Fruit fly (Drosophila melanogaster) whole organism, embryonic: Measurements from ENCODE around the gene chic.

Experiments
- Antp ChIP-seq: fragments of 200-800 bp; sonication (Bioruptor generic); optimal IDR thresholded peaks from 3 replicates; lab custom pipeline; 2016; ENCODE audit warnings: missing biosample characterization, missing genetic modification characterization
- Atf-2 ChIP-seq: fragments of 200-800 bp; sonication (Bioruptor generic); optimal IDR thresholded peaks from 2 replicates; lab custom pipeline; 2016; ENCODE audit warnings: missing biosample characterization, missing genetic modification characterization
- Awh ChIP-seq: fragments of 200-800 bp; sonication (Bioruptor generic); IDR thresholded peaks from 2 replicates; pipeline ENCODE4, ENCODE4 v1.3.6; 2022; ENCODE audit warnings: missing biosample characterization, missing genetic modification characterization
- CG10979 ChIP-seq: fragments of 200-800 bp; sonication (Bioruptor generic); optimal IDR thresholded peaks from 2 replicates; lab custom pipeline; 2018; ENCODE audit warnings: missing biosample characterization, mild to moderate bottlenecking, missing genetic modification characterization, moderate library complexity
- CG12769 ChIP-seq: fragments of 200-800 bp; sonication (Bioruptor generic); optimal IDR thresholded peaks from 2 replicates; lab custom pipeline; 2019; ENCODE audit warnings: missing biosample characterization, mild to moderate bottlenecking, missing genetic modification characterization, moderate library complexity
- CG15514 ChIP-seq: fragments of 200-800 bp; sonication (Bioruptor generic); optimal IDR thresholded peaks from 3 replicates; lab custom pipeline; 2017; ENCODE audit warnings: missing biosample characterization, missing genetic modification characterization, mild to moderate bottlenecking, moderate library complexity, missing genetic modification reagents
- CG15601 ChIP-seq: fragments of 200-800 bp; sonication (Bioruptor generic); optimal IDR thresholded peaks from 3 replicates; lab custom pipeline; 2019; ENCODE audit warnings: missing biosample characterization, mild to moderate bottlenecking, missing genetic modification characterization, moderate library complexity
- CG17568 ChIP-seq: fragments of 200-800 bp; sonication (Bioruptor generic); optimal IDR thresholded peaks from 2 replicates; lab custom pipeline; 2018; ENCODE audit warnings: missing biosample characterization, mild to moderate bottlenecking, missing genetic modification characterization, moderate library complexity
- CG18011 ChIP-seq: fragments of 200-800 bp; sonication (Bioruptor generic); optimal IDR thresholded peaks from 2 replicates; lab custom pipeline; 2017; ENCODE audit warnings: missing biosample characterization, missing genetic modification characterization, mild to moderate bottlenecking, moderate library complexity, missing genotype
- CG18619 ChIP-seq: fragments of 200-800 bp; sonication (Bioruptor generic); optimal IDR thresholded peaks from 3 replicates; lab custom pipeline; 2017; ENCODE audit warnings: missing biosample characterization, mild to moderate bottlenecking, missing genetic modification characterization
- CG2199 ChIP-seq: fragments of 200-800 bp; sonication (Bioruptor generic); IDR thresholded peaks from 3 replicates; pipeline ENCODE4 v1.3.6; 2022; ENCODE audit warnings: missing biosample characterization, missing genetic modification characterization
- CG3065 ChIP-seq: fragments of 200-800 bp; sonication (Bioruptor generic); optimal IDR thresholded peaks from 2 replicates; lab custom pipeline; 2016; ENCODE audit warnings: missing biosample characterization, missing genetic modification characterization
- CG3163 ChIP-seq: fragments of 200-800 bp; sonication (Bioruptor generic); optimal IDR thresholded peaks from 3 replicates; lab custom pipeline; 2016; ENCODE audit warnings: missing biosample characterization, missing genetic modification characterization
- CG3407 ChIP-seq: fragments of 200-800 bp; sonication (Bioruptor generic); optimal IDR thresholded peaks from 2 replicates; lab custom pipeline; 2018; ENCODE audit warnings: missing biosample characterization, mild to moderate bottlenecking, missing genetic modification characterization
- CG3726 ChIP-seq: fragments of 200-800 bp; sonication (Bioruptor generic); IDR thresholded peaks from 3 replicates; pipeline ENCODE4, ENCODE4 v1.3.6; 2022; ENCODE audit warnings: missing biosample characterization, missing genetic modification characterization
- CG3995 ChIP-seq: fragments of 200-800 bp; sonication (Bioruptor generic); optimal IDR thresholded peaks from 3 replicates; lab custom pipeline; 2016; ENCODE audit warnings: missing biosample characterization, missing genetic modification characterization
- CG4360 ChIP-seq: fragments of 200-800 bp; sonication (Bioruptor generic); IDR thresholded peaks from 2 replicates; pipeline ENCODE4 v1.3.6; 2022; ENCODE audit warnings: missing biosample characterization, missing genetic modification characterization
- CG4617 ChIP-seq: fragments of 200-800 bp; sonication (Bioruptor generic); optimal IDR thresholded peaks from 3 replicates; lab custom pipeline; 2016; ENCODE audit warnings: missing biosample characterization, missing genetic modification characterization, borderline replicate concordance
- CG6175 ChIP-seq: fragments of 200-800 bp; sonication (Bioruptor generic); IDR thresholded peaks from 3 replicates; pipeline ENCODE4 v1.3.6; 2022; ENCODE audit warnings: missing biosample characterization, missing genetic modification characterization
- CG7357 ChIP-seq: fragments of 200-800 bp; sonication (Bioruptor generic); IDR thresholded peaks from 3 replicates; pipeline ENCODE4 v1.3.6; 2022; ENCODE audit warnings: missing biosample characterization, missing genetic modification characterization
- CG7372 ChIP-seq: fragments of 200-800 bp; sonication (Bioruptor generic); IDR thresholded peaks from 2 replicates; pipeline ENCODE4 v1.3.6; 2022; ENCODE audit warnings: missing biosample characterization, missing genetic modification characterization
- CG7786 ChIP-seq: fragments of 200-800 bp; sonication (Bioruptor generic); optimal IDR thresholded peaks from 2 replicates; lab custom pipeline; 2016; ENCODE audit warnings: missing biosample characterization, missing genetic modification characterization
- CG7928 ChIP-seq: fragments of 200-800 bp; sonication (Bioruptor generic); optimal IDR thresholded peaks from 2 replicates; lab custom pipeline; 2017; ENCODE audit warnings: missing biosample characterization, mild to moderate bottlenecking, missing genetic modification characterization
- CG8281 ChIP-seq: fragments of 200-800 bp; sonication (Bioruptor generic); optimal IDR thresholded peaks from 2 replicates; lab custom pipeline; 2018; ENCODE audit warnings: missing biosample characterization, mild to moderate bottlenecking, missing genetic modification characterization, moderate library complexity
- CG9932 ChIP-seq: fragments of 200-800 bp; sonication (Bioruptor generic); IDR thresholded peaks from 2 replicates; pipeline ENCODE4 v1.3.6; 2022; ENCODE audit warnings: missing biosample characterization, missing genetic modification characterization
- Fer1 ChIP-seq: fragments of 200-800 bp; sonication (Bioruptor generic); optimal IDR thresholded peaks from 2 replicates; lab custom pipeline; 2017; ENCODE audit warnings: missing biosample characterization, mild to moderate bottlenecking, missing genetic modification characterization
- Fer2 ChIP-seq: fragments of 200-800 bp; sonication (Bioruptor generic); optimal IDR thresholded peaks from 2 replicates; lab custom pipeline; 2018; ENCODE audit warnings: missing biosample characterization, mild to moderate bottlenecking, missing genetic modification characterization, moderate library complexity
- Gsc ChIP-seq: fragments of 200-800 bp; sonication (Bioruptor generic); IDR thresholded peaks from 2 replicates; pipeline ENCODE4 v1.3.6; 2022; ENCODE audit warnings: missing biosample characterization, missing genetic modification characterization
- HLHmδ ChIP-seq: fragments of 200-800 bp; sonication (Bioruptor generic); optimal IDR thresholded peaks from 2 replicates; lab custom pipeline; 2018; ENCODE audit warnings: missing biosample characterization, mild to moderate bottlenecking, missing genetic modification characterization, moderate library complexity
- HmgD ChIP-seq: fragments of 200-800 bp; sonication (Bioruptor generic); optimal IDR thresholded peaks from 3 replicates; lab custom pipeline; 2016; ENCODE audit warnings: missing biosample characterization, missing genetic modification characterization
- Hr78 ChIP-seq, 2 experiments: fragments of 200-800 bp in 1 of 2; fragments of >200 bp in 1 of 2; sonication (Bioruptor generic) in 1 of 2; optimal IDR thresholded peaks; 2 replicates each; lab custom pipeline; 2017 to 2019; ENCODE audit warnings: missing biosample characterization in 2 of 2, missing genetic modification characterization in 2 of 2, mild to moderate bottlenecking in 1 of 2, moderate library complexity in 1 of 2
- PHDP ChIP-seq: fragments of 200-800 bp; sonication (Bioruptor generic); optimal IDR thresholded peaks from 3 replicates; lab custom pipeline; 2018; ENCODE audit warnings: missing biosample characterization, mild to moderate bottlenecking, missing genetic modification characterization, moderate library complexity
- Rx ChIP-seq: fragments of 200-800 bp; sonication (Bioruptor generic); IDR thresholded peaks from 2 replicates; pipeline ENCODE4 v1.3.6; 2022; ENCODE audit warnings: missing biosample characterization, missing genetic modification characterization
- Side ChIP-seq: fragments of 200-800 bp; sonication (Bioruptor generic); optimal IDR thresholded peaks from 2 replicates; lab custom pipeline; 2016; ENCODE audit warnings: missing biosample characterization, missing genetic modification characterization
- Sin3A ChIP-seq: fragments of >200 bp; optimal IDR thresholded peaks from 2 replicates; lab custom pipeline; 2018
- amos ChIP-seq: fragments of 200-800 bp; sonication (Bioruptor generic); IDR thresholded peaks from 2 replicates; pipeline ENCODE4 v1.3.6; 2022; ENCODE audit warnings: missing biosample characterization, missing genetic modification characterization; ENCODE audit not compliant: partially characterized antibody
- bsh ChIP-seq, 2 experiments: fragments of 200-800 bp; sonication (Bioruptor generic); optimal IDR thresholded peaks; 2 replicates each; lab custom pipeline; 2017 to 2018; ENCODE audit warnings: mild to moderate bottlenecking in 2 of 2, missing biosample characterization in 2 of 2, missing genetic modification characterization in 2 of 2, moderate library complexity in 1 of 2
- crp ChIP-seq, 2 experiments: fragments of 200-800 bp; sonication (Bioruptor generic); optimal IDR thresholded peaks; 2 replicates in 1 of 2; 3 replicates in 1 of 2; lab custom pipeline; 2017; ENCODE audit warnings: missing biosample characterization in 2 of 2, missing genetic modification characterization in 2 of 2, mild to moderate bottlenecking in 1 of 2, moderate library complexity in 1 of 2
- exex ChIP-seq: fragments of 200-800 bp; sonication (Bioruptor generic); optimal IDR thresholded peaks from 4 replicates; lab custom pipeline; 2018; ENCODE audit warnings: missing biosample characterization, mild to moderate bottlenecking, missing genetic modification characterization, moderate library complexity
- gro ChIP-seq: fragments of 200-800 bp; sonication (Bioruptor generic); optimal IDR thresholded peaks from 2 replicates; lab custom pipeline; 2016; ENCODE audit warnings: missing biosample characterization, missing genetic modification characterization
- hb ChIP-seq: fragments of 200-800 bp; sonication (Bioruptor generic); IDR thresholded peaks from 3 replicates; pipeline ENCODE4 v1.3.6; 2022; ENCODE audit warnings: missing biosample characterization, missing genetic modification characterization; ENCODE audit not compliant: partially characterized antibody
- hbn ChIP-seq: fragments of 200-800 bp; sonication (Bioruptor generic); IDR thresholded peaks from 2 replicates; pipeline ENCODE4 v1.3.6; 2022; ENCODE audit warnings: missing biosample characterization, missing genetic modification characterization; ENCODE audit not compliant: partially characterized antibody
- maf-S ChIP-seq: fragments of 200-800 bp; sonication (Bioruptor generic); optimal IDR thresholded peaks from 2 replicates; lab custom pipeline; 2016; ENCODE audit warnings: missing biosample characterization, missing genetic modification characterization
- mirr ChIP-seq: fragments of 200-800 bp; sonication (Bioruptor generic); optimal IDR thresholded peaks from 3 replicates; lab custom pipeline; 2018; ENCODE audit warnings: missing biosample characterization, mild to moderate bottlenecking, missing genetic modification characterization
- pan ChIP-seq, 4 experiments: fragments of >200 bp in 3 of 4; fragments of 200-800 bp in 1 of 4; sonication (Bioruptor generic) in 1 of 4; optimal IDR thresholded peaks in 3 of 4; IDR thresholded peaks in 1 of 4; 2 replicates each; pipeline versions ENCODE4 v1.3.6 to Lab custom; 2017 to 2022; ENCODE audit warnings: missing biosample characterization in 2 of 4, missing genetic modification characterization in 2 of 4, mixed read lengths in 1 of 4
- pho ChIP-seq: fragments of 200-800 bp; sonication (Bioruptor generic); optimal IDR thresholded peaks from 2 replicates; lab custom pipeline; 2016; ENCODE audit warnings: missing biosample characterization, missing genetic modification characterization
- pzg ChIP-seq: fragments of 200-800 bp; sonication (Bioruptor generic); optimal IDR thresholded peaks from 3 replicates; lab custom pipeline; 2018; ENCODE audit warnings: missing biosample characterization, mild to moderate bottlenecking, missing genetic modification characterization, moderate library complexity
- sd ChIP-seq: fragments of 200-800 bp; sonication (Bioruptor generic); optimal IDR thresholded peaks from 3 replicates; lab custom pipeline; 2018; ENCODE audit warnings: missing biosample characterization, mild to moderate bottlenecking, missing genetic modification characterization, moderate library complexity
- sens ChIP-seq: fragments of 200-800 bp; sonication (Bioruptor generic); peaks from one replicate; lab custom pipeline; 2016; ENCODE audit warnings: missing biosample characterization, missing genetic modification characterization
- sna ChIP-seq: fragments of 200-800 bp; sonication (Bioruptor generic); IDR thresholded peaks from 2 replicates; pipeline ENCODE4 v1.3.6; 2022; ENCODE audit warnings: missing biosample characterization, missing genetic modification characterization; ENCODE audit not compliant: partially characterized antibody

chic gene

dm6 chr2L:5986094-5986493 is 5.3 kb upstream of the chic start, which contains the start of gene ifc (continued):
- TF ChIP-seq CG3065 (GFP tag; lab: Kevin White, UChicago) (no peak), CG3995 (GFP tag; lab: Kevin White, UChicago) (peak; percentile 17), CG9932 (GFP tag; lab: Robert Waterston, UW) (no peak), pan (optimal IDR thresholded peaks at IDR 0.05; lab: Kevin White, UChicago) (no peak), pan (GFP tag; optimal IDR thresholded peaks at IDR 0.05 in 1 of 2, IDR thresholded peaks at IDR 0.05 in 1 of 2) (no peak), CG6175 (GFP tag; lab: Robert Waterston, UW) (no peak), CG10979 (tag; lab: Kevin White, UChicago) (peak; percentile 36), mirr (GFP tag; lab: Kevin White, UChicago) (peak; percentile 7), CG7372 (GFP tag; lab: Robert Waterston, UW) (no peak), HLHmδ (GFP tag; lab: Kevin White, UChicago) (peak; percentile 19), hb (GFP tag; lab: Robert Waterston, UW) (no peak), CG15601 (tag; lab: Kevin White, UChicago) (peak; percentile 72), amos (GFP tag; lab: Robert Waterston, UW) (no peak), pho (GFP tag; lab: Kevin White, UChicago) (peak; percentile 35), Gsc (GFP tag; lab: Robert Waterston, UW) (no peak), CG18619 (GFP tag; lab: Kevin White, UChicago) (peak; percentile 37), Rx (GFP tag; lab: Robert Waterston, UW) (no peak), CG2199 (GFP tag; lab: Robert Waterston, UW) (no peak), sens (GFP tag; lab: Kevin White, UChicago) (peak; percentile 90), Awh (no peak), CG7786 (GFP tag; lab: Kevin White, UChicago) (peak; percentile 54), sna (GFP tag; lab: Robert Waterston, UW) (no peak), CG4360 (GFP tag; lab: Robert Waterston, UW) (no peak), bsh (GFP tag; optimal IDR thresholded peaks at IDR 0.05; lab: Kevin White, UChicago) (peak in 1 of 2 experiments; percentile 42), CG18011 (GFP tag; lab: Kevin White, UChicago) (peak; percentile 10), CG8281 (tag; lab: Kevin White, UChicago) (no peak), CG7928 (GFP tag; lab: Kevin White, UChicago) (peak; percentile 98), exex (tag; lab: Kevin White, UChicago) (peak; percentile 36), CG4617 (GFP tag; lab: Kevin White, UChicago) (peak; percentile 61), CG17568 (GFP tag; lab: Kevin White, UChicago) (no peak), CG3163 (GFP tag; lab: Kevin White, UChicago) (peak; percentile 51), Antp (peak; percentile 57), Side (GFP tag; lab: Kevin White, UChicago) (peak; percentile 32), maf-S (GFP tag; lab: Kevin White, UChicago) (peak; percentile 43), Atf-2 (GFP tag; lab: Kevin White, UChicago) (peak; percentile 45), gro (GFP tag; lab: Kevin White, UChicago) (peak; percentile 67), Sin3A (lab: Kevin White, UChicago) (peak; percentile 39), CG3726 (GFP tag; lab: Robert Waterston, UW) (no peak), hbn (GFP tag; lab: Robert Waterston, UW) (no peak), pzg (GFP tag; lab: Kevin White, UChicago) (peak; percentile 96), Fer2 (tag; lab: Kevin White, UChicago) (peak; percentile 10), CG12769 (tag; lab: Kevin White, UChicago) (peak; percentile 80), HmgD (GFP tag; lab: Kevin White, UChicago) (peak; percentile 69), Hr78 (GFP tag; optimal IDR thresholded peaks at IDR 0.05; lab: Kevin White, UChicago) (peak in 1 of 2 experiments; percentile 59), crp (GFP tag; optimal IDR thresholded peaks at IDR 0.05; lab: Kevin White, UChicago) (peak in 1 of 2 experiments; percentile 55), Fer1 (GFP tag; lab: Kevin White, UChicago) (peak; percentile 32), PHDP (peak; percentile 44), CG15514 (GFP tag; lab: Kevin White, UChicago) (peak; percentile 85), CG3407 (GFP tag; lab: Kevin White, UChicago) (no peak), CG7357 (GFP tag; lab: Robert Waterston, UW) (peak; percentile 99), sd (tag; lab: Kevin White, UChicago) (peak; percentile 55)
